Fruit fly (Drosophila melanogaster) whole organism: ENCODE measurements around the gene CG31431.

Experiments
- CG8478 ChIP-seq: fragments of >200 bp; optimal IDR thresholded peaks from 2 replicates; lab custom pipeline; 2018; ENCODE audit warnings: inconsistent platforms
- Dll ChIP-seq: fragments of >200 bp; optimal IDR thresholded peaks from 2 replicates; lab custom pipeline; 2017
- EcR ChIP-seq, 2 experiments: fragments of >200 bp; optimal IDR thresholded peaks; 2 replicates each; lab custom pipeline; 2017; ENCODE audit warnings: missing biosample characterization in 2 of 2, missing genetic modification characterization in 2 of 2, missing genetic modification reagents in 2 of 2
- pan ChIP-seq: fragments of >200 bp; optimal IDR thresholded peaks from 2 replicates; lab custom pipeline; 2017
- psq ChIP-seq: fragments of >200 bp; optimal IDR thresholded peaks from 2 replicates; lab custom pipeline; 2017
- usp ChIP-seq: fragments of >200 bp; optimal IDR thresholded peaks from 2 replicates; lab custom pipeline; 2017; ENCODE audit warnings: missing biosample characterization, missing genetic modification characterization, mixed read lengths

CG31431 gene

DNA sequence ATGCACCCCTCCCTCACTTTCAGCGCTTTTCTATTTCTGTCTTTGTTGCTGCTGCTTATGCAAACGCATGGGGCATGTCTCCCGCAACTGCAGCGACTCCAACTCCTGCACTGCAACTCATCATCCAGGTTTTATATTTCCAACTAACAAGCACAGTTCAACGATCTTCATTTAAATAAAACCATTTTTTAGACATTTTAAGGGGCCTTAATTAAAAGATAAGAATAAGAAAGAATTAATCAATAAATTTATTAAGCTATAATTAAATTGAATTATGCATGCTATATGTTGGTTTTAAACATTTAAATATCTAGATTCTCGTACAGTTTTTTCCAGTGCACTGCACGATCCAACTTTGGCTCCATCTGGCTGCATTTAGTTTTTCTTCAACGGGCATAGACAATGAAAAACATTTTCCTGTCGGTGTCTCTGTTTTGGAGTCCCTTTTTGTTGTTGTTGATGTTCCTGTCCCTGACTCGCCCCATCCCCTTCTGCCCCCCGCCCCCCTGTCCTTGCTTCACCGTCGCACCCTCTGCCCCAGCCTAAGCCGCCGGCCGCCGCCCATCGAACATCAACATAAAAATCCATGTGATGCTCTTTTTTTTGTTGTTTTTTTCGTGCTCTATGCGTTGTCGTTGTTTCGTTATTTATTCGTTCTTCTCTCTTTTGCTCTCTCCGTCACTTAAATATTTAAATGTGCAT is 41.5 kb upstream of the CG31431 start:
- TF ChIP-seq CG8478 (lab: Kevin White, UChicago): no peak
- no peak for TF ChIP-seq psq
- TF ChIP-seq Dll (lab: Kevin White, UChicago): no peak
- no peak for TF ChIP-seq pan (lab: Kevin White, UChicago)
- TF ChIP-seq EcR (GFP tag; optimal IDR thresholded peaks at IDR 0.05; lab: Kevin White, UChicago): no peak
- TF ChIP-seq usp (GFP tag; lab: Kevin White, UChicago): no peak

DNA sequence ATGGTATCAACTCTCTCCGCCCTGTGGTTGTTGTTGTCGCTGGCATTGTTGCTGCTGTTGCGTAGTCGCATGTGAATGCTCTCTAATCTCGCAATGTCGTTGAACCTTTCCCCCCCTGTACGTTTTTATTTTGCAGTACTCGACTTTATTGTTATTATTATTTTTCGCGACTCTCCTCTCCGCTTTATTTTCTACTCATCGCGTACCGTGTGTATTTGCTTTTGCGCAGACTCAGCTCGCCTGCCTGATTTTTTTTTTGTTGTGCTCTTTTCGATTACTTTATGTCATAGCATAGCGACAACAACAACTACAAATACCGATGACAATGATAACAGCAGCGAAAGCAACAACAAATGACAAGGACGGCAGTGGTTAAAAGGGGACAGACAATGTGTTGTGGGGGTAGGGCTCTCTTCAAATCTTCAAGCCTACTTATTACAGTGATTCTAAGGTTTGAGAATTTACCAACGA is 41.0 kb upstream of the CG31431 start:
- peak; percentile 95 to 98 for TF ChIP-seq EcR (GFP tag; optimal IDR thresholded peaks at IDR 0.05; lab: Kevin White, UChicago)
- no peak for TF ChIP-seq psq

DNA sequence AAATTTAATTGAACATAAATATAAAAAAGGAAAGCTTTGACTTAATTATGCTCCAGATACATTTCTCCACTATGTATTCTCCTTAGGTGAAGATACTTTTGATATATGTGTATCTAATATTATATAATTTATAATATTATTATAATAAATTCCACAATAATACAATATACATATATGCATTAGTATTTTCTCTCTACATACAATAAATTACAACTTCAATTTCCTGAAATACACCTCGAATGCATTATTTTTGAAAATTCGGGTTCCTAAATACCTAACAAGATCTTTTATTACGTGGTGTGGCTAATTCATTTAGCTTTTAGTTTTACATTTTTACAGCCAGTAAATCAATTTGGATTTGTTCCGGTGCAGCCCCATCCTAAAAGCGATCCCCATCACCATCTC is 40.2 kb upstream of the CG31431 start:
- TF ChIP-seq EcR (GFP tag; optimal IDR thresholded peaks at IDR 0.05; lab: Kevin White, UChicago): no peak
- no peak for TF ChIP-seq Dll (lab: Kevin White, UChicago)
- no peak for TF ChIP-seq psq
- TF ChIP-seq CG8478 (lab: Kevin White, UChicago): no peak
- no peak for TF ChIP-seq usp (GFP tag; lab: Kevin White, UChicago)
- no peak for TF ChIP-seq pan (lab: Kevin White, UChicago)

DNA sequence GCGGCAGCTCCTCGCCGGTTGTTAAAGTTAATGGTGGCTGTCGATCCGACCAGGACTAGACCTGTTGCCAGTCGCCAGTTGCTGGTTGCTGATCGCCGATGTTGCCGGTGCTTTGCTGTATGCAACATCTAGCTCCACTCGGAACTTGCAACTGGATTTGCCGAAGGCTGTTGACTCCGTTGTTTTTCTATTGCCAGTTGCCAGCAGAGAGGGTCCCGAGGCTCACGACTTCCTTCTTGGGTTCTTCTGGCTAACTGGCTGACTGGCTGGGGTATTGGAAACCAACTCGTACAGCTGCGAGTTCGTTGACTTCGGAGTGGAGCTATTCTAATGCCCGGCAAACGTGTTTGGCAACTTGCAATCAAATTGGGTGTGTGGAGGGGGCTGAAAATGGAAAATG is 39.4 kb upstream of the CG31431 start:
- TF ChIP-seq EcR (GFP tag; optimal IDR thresholded peaks at IDR 0.05; lab: Kevin White, UChicago) (peak in 1 of 2 experiments; percentile 94), CG8478 (lab: Kevin White, UChicago) (no peak)

DNA sequence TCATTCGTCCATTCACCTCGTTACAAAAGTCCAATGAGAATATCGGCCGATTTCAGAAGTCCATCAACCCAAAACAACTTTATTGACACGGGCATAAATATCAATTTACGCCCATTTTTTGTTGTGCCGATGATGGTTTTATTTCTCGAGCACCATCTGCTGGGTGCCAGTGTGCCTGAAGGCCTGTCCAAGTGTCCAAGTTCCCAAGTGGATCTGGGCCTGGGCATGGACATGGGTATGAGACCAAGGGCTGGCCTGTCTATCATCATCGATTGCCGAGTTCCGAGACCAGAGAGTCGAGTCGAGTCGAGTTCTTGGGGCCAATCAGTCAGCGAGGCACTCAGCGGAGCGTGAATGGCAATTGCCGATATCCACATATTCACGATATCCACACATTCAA is 38.3 kb upstream of the CG31431 start, which contains the start of gene Gr93a:
Gene Gr93a (plus strand): TSS at position 301 of the 400 bp plus-strand sequence.
- TF ChIP-seq pan (lab: Kevin White, UChicago): no peak
- no peak for TF ChIP-seq Dll (lab: Kevin White, UChicago)
- TF ChIP-seq CG8478 (lab: Kevin White, UChicago): no peak
- no peak for TF ChIP-seq psq
- TF ChIP-seq usp (GFP tag; lab: Kevin White, UChicago): no peak
- no peak for TF ChIP-seq EcR (GFP tag; optimal IDR thresholded peaks at IDR 0.05; lab: Kevin White, UChicago)

DNA sequence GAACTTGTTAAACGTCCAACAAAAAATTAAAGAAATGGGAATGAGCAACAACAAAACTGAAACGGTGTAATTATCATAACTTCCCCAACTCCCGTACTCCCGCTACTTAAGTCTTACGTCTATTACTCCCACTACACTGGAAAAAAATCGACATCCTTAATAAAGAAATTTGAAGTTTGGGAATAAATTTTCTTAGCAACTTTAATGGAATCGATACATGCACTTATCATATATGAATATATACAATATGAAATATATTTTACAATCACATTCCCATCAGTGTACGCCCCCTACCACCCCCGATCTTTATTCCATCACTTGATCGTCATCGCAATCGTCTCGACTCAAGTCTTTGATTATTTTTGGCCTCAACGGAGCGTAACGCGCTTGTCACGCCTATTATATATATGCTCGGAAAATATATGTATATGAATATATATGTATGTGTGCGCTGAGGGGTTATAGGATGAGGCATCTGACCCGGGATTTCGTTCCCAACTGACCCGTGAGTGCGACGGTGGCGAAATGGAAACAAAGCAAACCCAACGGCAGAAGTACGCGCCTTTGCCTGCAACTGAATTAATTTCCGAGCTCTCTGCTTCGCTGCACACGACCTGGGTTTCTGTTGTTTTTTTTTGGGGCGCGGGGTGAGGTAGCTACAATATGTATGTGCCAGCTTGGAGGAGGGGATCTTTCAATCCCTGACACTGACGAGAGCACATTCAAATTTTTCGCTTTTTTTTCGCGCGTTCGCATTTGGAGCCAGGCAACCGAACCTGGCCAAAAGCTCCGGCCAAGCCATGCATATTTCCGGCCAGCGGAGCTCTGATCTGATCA is 36.0 kb upstream of the CG31431 start:
- TF ChIP-seq Dll (lab: Kevin White, UChicago): no peak
- no peak for TF ChIP-seq psq
- no peak for TF ChIP-seq EcR (GFP tag; optimal IDR thresholded peaks at IDR 0.05; lab: Kevin White, UChicago)
- no peak for TF ChIP-seq usp (GFP tag; lab: Kevin White, UChicago)
- no peak for TF ChIP-seq pan (lab: Kevin White, UChicago)
- TF ChIP-seq CG8478 (lab: Kevin White, UChicago): no peak

DNA sequence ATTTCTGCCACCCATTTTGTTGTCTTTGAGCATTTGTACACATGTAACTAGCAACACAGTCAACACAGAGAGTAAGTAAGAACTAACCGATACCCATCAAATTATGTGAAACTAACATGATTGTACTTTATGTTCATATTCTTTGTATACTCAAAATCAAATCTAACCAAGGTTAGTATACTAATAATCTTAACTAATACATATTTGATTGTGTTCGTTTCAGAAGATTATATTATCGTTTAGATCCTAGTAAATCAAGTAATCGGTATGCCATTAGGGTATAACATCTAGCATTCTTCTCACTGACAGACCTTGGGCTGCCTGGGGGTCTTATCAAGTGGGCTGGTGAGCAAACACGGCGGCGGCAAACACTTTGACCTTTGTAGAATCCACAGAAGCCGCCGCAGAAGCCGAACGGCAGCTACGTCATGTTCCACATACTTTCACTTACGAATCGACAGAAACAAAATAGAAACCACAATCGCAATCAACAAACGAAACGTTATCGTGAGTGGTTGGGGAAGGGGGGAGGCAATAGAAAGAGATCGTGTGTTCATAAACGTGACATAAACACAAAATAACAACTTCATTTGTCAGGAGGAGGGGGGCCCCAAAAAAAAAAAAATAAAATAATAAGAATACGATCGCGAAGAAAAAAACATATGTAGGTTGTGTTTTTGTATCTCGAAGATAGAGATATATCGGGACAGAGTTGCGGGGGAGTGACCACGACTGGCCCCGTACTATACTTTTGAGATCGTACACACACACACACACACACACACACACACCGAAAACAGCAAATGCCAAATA is 34.9 kb upstream of the CG31431 start:
- TF ChIP-seq pan (lab: Kevin White, UChicago) (no peak), CG8478 (lab: Kevin White, UChicago) (no peak), psq (no peak), Dll (lab: Kevin White, UChicago) (no peak), usp (GFP tag; lab: Kevin White, UChicago) (no peak), EcR (GFP tag; optimal IDR thresholded peaks at IDR 0.05; lab: Kevin White, UChicago) (no peak)

DNA sequence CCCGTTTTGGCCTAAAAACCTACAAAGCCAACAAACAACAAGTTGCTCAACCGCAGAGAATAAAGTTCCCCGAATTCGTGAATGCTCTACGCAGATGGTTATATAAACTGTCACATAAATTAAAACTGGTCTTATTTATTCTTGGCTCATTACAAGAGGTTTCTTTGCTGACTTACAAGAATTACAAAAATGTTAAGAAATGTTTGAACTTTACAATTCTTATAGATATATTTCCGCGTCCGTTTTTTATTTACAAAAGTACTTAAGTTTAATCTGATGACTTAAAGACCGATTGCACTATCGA is 34.3 kb upstream of the CG31431 start:
- TF ChIP-seq Dll (lab: Kevin White, UChicago) (no peak), pan (lab: Kevin White, UChicago) (no peak), EcR (GFP tag; optimal IDR thresholded peaks at IDR 0.05; lab: Kevin White, UChicago) (no peak), CG8478 (lab: Kevin White, UChicago) (no peak), psq (no peak), usp (GFP tag; lab: Kevin White, UChicago) (no peak)

DNA sequence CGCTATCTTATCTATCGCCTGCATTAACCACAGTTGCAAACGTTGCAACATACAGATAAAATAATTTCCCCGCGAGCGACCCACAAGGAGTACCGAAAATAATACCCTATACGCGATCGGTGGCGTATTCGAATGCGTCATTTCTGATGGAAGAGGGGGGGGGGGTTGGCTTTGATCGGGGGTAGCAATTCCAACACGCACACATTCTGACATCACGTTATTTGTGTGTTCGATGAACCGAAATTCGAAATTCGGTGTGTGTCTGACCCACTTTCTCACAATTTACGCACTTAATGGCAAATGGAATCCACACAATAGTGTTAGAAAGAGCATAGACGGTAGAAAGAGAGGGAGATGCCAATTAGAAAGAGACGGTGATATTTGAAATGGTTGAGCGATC is 33.9 kb upstream of the CG31431 start:
- TF ChIP-seq psq: no peak
- TF ChIP-seq pan (lab: Kevin White, UChicago): no peak
- TF ChIP-seq EcR (GFP tag; optimal IDR thresholded peaks at IDR 0.05; lab: Kevin White, UChicago): no peak
- TF ChIP-seq Dll (lab: Kevin White, UChicago): no peak
- TF ChIP-seq usp (GFP tag; lab: Kevin White, UChicago): no peak
- TF ChIP-seq CG8478 (lab: Kevin White, UChicago): no peak

DNA sequence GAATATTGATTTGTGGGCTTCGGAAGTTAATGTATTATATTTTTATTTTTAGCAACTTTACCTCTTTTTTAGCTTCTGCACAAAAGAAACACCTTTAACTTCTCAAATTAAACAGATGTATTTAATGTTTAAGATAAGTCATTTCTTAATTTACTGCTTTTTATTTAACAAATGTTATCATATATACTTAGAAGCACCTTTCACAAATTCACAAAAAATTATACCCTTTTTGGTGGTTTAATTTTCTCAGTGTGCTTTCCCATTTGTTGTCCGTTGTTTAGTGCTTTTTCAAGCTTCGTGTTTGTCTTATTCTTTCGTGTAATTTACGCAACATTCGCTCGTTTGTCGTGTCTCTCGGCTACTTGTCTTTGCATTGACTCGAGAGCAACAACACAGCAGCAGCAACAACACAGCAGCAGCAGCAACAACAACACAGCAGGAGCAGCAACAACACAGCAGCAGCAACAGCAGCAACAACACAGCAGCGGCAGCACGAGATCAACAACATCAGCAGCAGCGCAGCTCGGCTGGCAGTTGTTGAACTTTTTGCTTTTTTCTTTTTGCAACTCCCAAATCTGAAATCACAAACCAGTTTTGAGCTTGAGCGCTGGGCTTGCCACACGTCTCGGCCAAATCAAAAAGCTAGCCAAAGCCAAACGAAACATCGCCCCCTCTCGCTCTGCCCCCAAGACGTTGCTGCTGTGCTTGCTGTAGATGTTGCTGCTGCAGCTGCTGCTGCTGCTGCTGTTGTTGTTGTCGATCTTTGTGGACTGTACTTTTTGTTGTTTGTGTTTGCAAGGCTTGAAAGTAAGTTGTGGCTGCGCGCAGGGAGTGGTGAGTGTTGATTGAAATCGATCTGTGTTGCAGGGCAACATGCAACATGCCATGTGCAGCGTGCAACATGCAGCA is 33.2 kb upstream of the CG31431 start:
- TF ChIP-seq EcR (GFP tag; optimal IDR thresholded peaks at IDR 0.05; lab: Kevin White, UChicago) (peak in 1 of 2 experiments; percentile 89), CG8478 (lab: Kevin White, UChicago) (no peak)
